Worm (Caenorhabditis elegans) whole organism, L4 larva: ENCODE measurements around the gene T23F6.2.

Experiments used
- D1046.2 ChIP-seq: fragments of 200-800 bp; sonication (Bioruptor generic); IDR thresholded peaks from 2 replicates; pipeline ENCODE4 v1.3.6; 2022; ENCODE audit warnings: missing genetic modification characterization, missing compliant biosample characterization
- ceh-44 ChIP-seq: fragments of 200-800 bp; sonication (Bioruptor generic); IDR thresholded peaks from 2 replicates; pipeline ENCODE4 v1.3.6; 2022; ENCODE audit warnings: missing genetic modification reagents, missing genetic modification characterization, missing compliant biosample characterization
- ctbp-1 ChIP-seq: fragments of 200-800 bp; sonication (Bioruptor generic); IDR thresholded peaks from 2 replicates; pipeline ENCODE4 v1.3.6; 2022; ENCODE audit warnings: missing genetic modification reagents, missing genetic modification characterization, missing compliant biosample characterization
- daf-8 ChIP-seq: fragments of 200-800 bp; sonication (Bioruptor generic); IDR thresholded peaks from 2 replicates; pipeline ENCODE4 v1.3.6; 2022; ENCODE audit warnings: missing genetic modification characterization, missing compliant biosample characterization
- egl-27 ChIP-seq: sonication (generic microtip); optimal IDR thresholded peaks from 3 replicates; lab custom pipeline; 2017; ENCODE audit warnings: missing biosample characterization, missing genetic modification reagents, missing genetic modification characterization
- lir-3 ChIP-seq: sonication (generic microtip); optimal IDR thresholded peaks from 2 replicates; lab custom pipeline; 2016; ENCODE audit warnings: mild to moderate bottlenecking, missing genetic modification characterization, missing compliant biosample characterization
- madf-5 ChIP-seq, 2 experiments: fragments of 200-800 bp; sonication (Bioruptor generic); IDR thresholded peaks; 2 replicates each; pipeline ENCODE4 v1.3.6; 2022; ENCODE audit warnings: missing compliant biosample characterization in 2 of 2, missing genetic modification characterization in 2 of 2
- mdt-29 ChIP-seq: fragments of 200-800 bp; sonication (Bioruptor generic); IDR thresholded peaks from 2 replicates; pipeline ENCODE4 v1.3.6; 2022; ENCODE audit warnings: missing genetic modification reagents, missing genetic modification characterization, missing compliant biosample characterization
- unc-39 ChIP-seq: sonication (generic microtip); optimal IDR thresholded peaks from 2 replicates; lab custom pipeline; 2017; ENCODE audit warnings: missing biosample characterization, missing genetic modification characterization
- unc-62 ChIP-seq, 3 experiments: fragments of 150-350 bp in 1 of 3; sonication (generic microtip); optimal IDR thresholded peaks in 2 of 3; peaks in 1 of 3; 1 replicate in 1 of 3; 2 replicates in 2 of 3; lab custom pipeline; 2014 to 2017; ENCODE audit warnings: missing biosample characterization in 3 of 3, missing genetic modification characterization in 3 of 3, missing genetic modification reagents in 3 of 3, missing genotype in 1 of 3

DNA sequence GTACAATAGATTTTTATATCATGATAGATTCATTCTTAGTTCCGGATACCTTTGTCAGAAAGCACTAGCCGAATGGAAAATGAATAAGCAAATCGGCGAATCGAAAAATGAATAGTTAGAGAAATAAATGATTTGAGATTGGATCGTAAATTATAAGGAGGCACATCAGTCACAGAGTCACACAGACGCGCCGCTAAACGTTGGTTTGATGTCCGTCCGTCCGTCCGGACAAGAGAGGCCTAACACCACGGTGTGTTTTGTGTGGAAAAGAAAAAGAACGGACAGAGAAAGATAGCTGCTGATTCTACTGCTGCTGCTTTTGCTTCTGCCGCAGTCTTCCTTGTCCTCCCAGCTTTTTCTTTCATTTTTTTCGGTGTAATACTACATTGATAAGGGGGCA lies 20.2 kb upstream of the T23F6.2 start:
- TF ChIP-seq daf-8 (no peak), mdt-29 (GFP tag; lab: Robert Waterston, UW) (no peak), D1046.2 (GFP tag; lab: Robert Waterston, UW) (no peak), unc-39 (tag; lab: Kevin White, UChicago) (no peak), unc-62 (GFP tag; optimal IDR thresholded peaks at IDR 0.05 in 1 of 2; lab: Kevin White, UChicago) (no peak), unc-62 (tag; optimal IDR thresholded peaks at IDR 0.05; lab: Kevin White, UChicago) (no peak), lir-3 (no peak), madf-5 (GFP tag; IDR thresholded peaks at IDR 0.05; lab: Robert Waterston, UW) (no peak), ceh-44 (GFP tag; lab: Robert Waterston, UW) (no peak), egl-27 (tag; lab: Kevin White, UChicago) (no peak), ctbp-1 (GFP tag; lab: Robert Waterston, UW) (no peak)
